Worm (Caenorhabditis elegans) whole organism, mixed stage, embryonic: ENCODE measurements around the gene best-15.

Experiments
- M03D4.4 ChIP-seq: sonication (generic microtip); optimal IDR thresholded peaks from 2 replicates; lab custom pipeline; 2017; ENCODE audit warnings: mild to moderate bottlenecking, missing genetic modification characterization, missing compliant biosample characterization
- mls-2 ChIP-seq: sonication (generic microtip); optimal IDR thresholded peaks from 2 replicates; lab custom pipeline; 2016; ENCODE audit warnings: mild to moderate bottlenecking, missing genetic modification characterization, moderate library complexity, missing compliant biosample characterization
- nhr-76 ChIP-seq: sonication (generic microtip); optimal IDR thresholded peaks from 2 replicates; lab custom pipeline; 2017; ENCODE audit warnings: missing biosample characterization, missing genetic modification characterization

ce11 chrIV:10870158-10870557 lies 38.1 kb upstream of the best-15 start:
- no peak for TF ChIP-seq M03D4.4
- TF ChIP-seq mls-2 (tag; lab: Kevin White, UChicago) = no peak
- TF ChIP-seq nhr-76 (tag; lab: Kevin White, UChicago) = no peak
